Fruit fly (Drosophila melanogaster): ENCODE data around the gene gish.

dm6 chr3R:16247027-16247426 lies 25.2 kb upstream of the gish start:
- TF ChIP-seq CG1620 (GFP tag; optimal IDR thresholded peaks at IDR 0.05) (no peak), CG7045 (GFP tag; optimal IDR thresholded peaks at IDR 0.05) (no peak), CG11617 (GFP tag; optimal IDR thresholded peaks at IDR 0.05) (no peak), CG14711 (tag; optimal IDR thresholded peaks at IDR 0.05) (no peak), cic (GFP tag; optimal IDR thresholded peaks at IDR 0.05) (no peak), Mnt (GFP tag; optimal IDR thresholded peaks at IDR 0.05) (no peak), Crg-1 (GFP tag; optimal IDR thresholded peaks at IDR 0.05) (no peak), CG12768 (GFP tag; optimal IDR thresholded peaks at IDR 0.05) (no peak), cnc (optimal IDR thresholded peaks at IDR 0.05) (no peak), CG7101 (tag; optimal IDR thresholded peaks at IDR 0.05) (no peak), bab1 (GFP tag; optimal IDR thresholded peaks at IDR 0.05) (no peak), pad (GFP tag; optimal IDR thresholded peaks at IDR 0.05) (no peak)
